Fruit fly (Drosophila melanogaster): ENCODE results near the gene CG10375.

The CG10375 gene

DNA sequence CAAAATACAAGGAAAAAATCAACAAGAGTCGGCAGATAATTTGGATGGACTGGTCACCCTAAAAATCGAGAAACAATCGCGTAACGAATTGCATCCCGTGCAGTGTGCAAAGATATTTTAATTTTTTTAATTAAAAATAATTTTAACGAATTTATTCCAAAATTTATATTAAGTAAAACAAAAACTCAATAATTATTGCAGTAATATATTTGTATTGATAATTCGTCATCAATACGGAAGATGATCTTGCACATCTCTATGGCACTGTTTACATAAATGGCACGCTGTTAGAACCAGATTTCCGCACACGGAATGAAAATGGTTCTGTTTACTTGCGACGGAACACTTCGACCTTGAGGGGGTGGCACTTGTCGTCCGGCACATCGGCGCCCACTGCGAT is 5.3 kb downstream of the CG10375 start, which contains the start of gene tst (continued):
- TF ChIP-seq gsb (GFP tag; IDR thresholded peaks at IDR 0.05) (peak; percentile 90), CG16815 (GFP tag; optimal IDR thresholded peaks at IDR 0.05) (peak; percentile 89), pnt (GFP tag; optimal IDR thresholded peaks at IDR 0.05) (peak; percentile 53), Lpt (GFP tag; optimal IDR thresholded peaks at IDR 0.05) (no peak), CG30403 (GFP tag; optimal IDR thresholded peaks at IDR 0.05) (peak; percentile 94), slou (GFP tag; optimal IDR thresholded peaks at IDR 0.05) (peak; percentile 73), CG11723 (GFP tag; optimal IDR thresholded peaks at IDR 0.05) (peak; percentile 77), MESR4 (GFP tag; optimal IDR thresholded peaks at IDR 0.05) (peak; percentile 36), unc-4 (GFP tag; IDR thresholded peaks at IDR 0.05; ENCODE audit: partially characterized antibody) (0 out of 2 replicates have a peak, but pooled peaks have one; percentile 40), CG31388 (GFP tag; optimal IDR thresholded peaks at IDR 0.05) (peak; percentile 59), CG9932 (GFP tag; IDR thresholded peaks at IDR 0.05) (peak; percentile 98), run (tag; optimal IDR thresholded peaks at IDR 0.05) (peak; percentile 74), CG7357 (GFP tag; IDR thresholded peaks at IDR 0.05) (peak; percentile 91), CG12769 (tag; optimal IDR thresholded peaks at IDR 0.05) (no peak), CG17612 (GFP tag; IDR thresholded peaks at IDR 0.05) (peak; percentile 93), dpn (GFP tag; optimal IDR thresholded peaks at IDR 0.05) (peak; percentile 31 to 93), lab (GFP tag; optimal IDR thresholded peaks at IDR 0.05) (peak; percentile 93), CG2129 (GFP tag; IDR thresholded peaks at IDR 0.05; ENCODE audit: partially characterized antibody) (no peak), CG5180 (GFP tag; optimal IDR thresholded peaks at IDR 0.05) (no peak), Six4 (GFP tag; optimal IDR thresholded peaks at IDR 0.05) (peak; percentile 81), Optix (GFP tag; IDR thresholded peaks at IDR 0.05) (peak; percentile 93), Dfd (GFP tag; optimal IDR thresholded peaks at IDR 0.05) (no peak), CG17829 (tag; optimal IDR thresholded peaks at IDR 0.05) (peak; percentile 96), CG8359 (GFP tag; optimal IDR thresholded peaks at IDR 0.05; ENCODE audit: borderline replicate concordance) (peak; percentile 54), BEAF-32 (GFP tag; optimal IDR thresholded peaks at IDR 0.05) (peak; percentile 55), CTCF (GFP tag; optimal IDR thresholded peaks at IDR 0.05) (no peak), p53 (GFP tag; optimal IDR thresholded peaks at IDR 0.05) (no peak), hkb (optimal IDR thresholded peaks at IDR 0.05) (no peak), hkb (GFP tag; IDR thresholded peaks at IDR 0.05) (peak; percentile 93), twi (tag; optimal IDR thresholded peaks at IDR 0.05) (peak; percentile 80), HLH4C (GFP tag; IDR thresholded peaks at IDR 0.05; ENCODE audit: partially characterized antibody) (peak; percentile 43; the same call in 1 of the 3 replicates), Lhr (GFP tag; optimal IDR thresholded peaks at IDR 0.05) (no peak), CG32772 (GFP tag; IDR thresholded peaks at IDR 0.05) (peak; percentile 99), ham (GFP tag; IDR thresholded peaks at IDR 0.05) (peak; percentile 79), CG9817 (tag; optimal IDR thresholded peaks at IDR 0.05) (peak; percentile 90), fd102C (GFP tag; optimal IDR thresholded peaks at IDR 0.05) (peak; percentile 19), Hey (tag; optimal IDR thresholded peaks at IDR 0.05) (no peak), NC2α (GFP tag; optimal IDR thresholded peaks at IDR 0.05) (no peak), unpg (GFP tag; optimal IDR thresholded peaks at IDR 0.05) (peak; percentile 92), cad (GFP tag; optimal IDR thresholded peaks at IDR 0.05) (no peak), CG11247 (GFP tag; IDR thresholded peaks at IDR 0.05) (peak; percentile 96), Kr (GFP tag; optimal IDR thresholded peaks at IDR 0.05) (no peak), Nf-YB (GFP tag; optimal IDR thresholded peaks at IDR 0.05) (peak; percentile 69), CG14710 (tag; optimal IDR thresholded peaks at IDR 0.05) (peak; percentile 96), Dek (tag; optimal IDR thresholded peaks at IDR 0.05) (peak; percentile 90), danr (GFP tag; IDR thresholded peaks at IDR 0.05) (peak; percentile 92), CG1832 (GFP tag; optimal IDR thresholded peaks at IDR 0.05) (no peak), rib (GFP tag; IDR thresholded peaks at IDR 0.05) (peak; percentile 92), vfl (GFP tag; optimal IDR thresholded peaks at IDR 0.05) (peak; percentile 35), bigmax (GFP tag; optimal IDR thresholded peaks at IDR 0.05) (no peak), repo (GFP tag; optimal IDR thresholded peaks at IDR 0.05) (no peak)

Measured in whole organism, embryonic.